Worm (Caenorhabditis elegans): ENCODE results near the gene cyp-23A1.

The cyp-23A1 gene

ce11 chrII:4474005-4474655, 37.9 kb upstream of the cyp-23A1 start:
- TF ChIP-seq aly-2 (tag; optimal IDR thresholded peaks at IDR 0.05) = no peak
- TF ChIP-seq nhr-11 (tag; optimal IDR thresholded peaks at IDR 0.05) = no peak
- TF ChIP-seq snpc-4 (tag; optimal IDR thresholded peaks at IDR 0.05) = no peak
- no peak for TF ChIP-seq nhr-12 (tag; optimal IDR thresholded peaks at IDR 0.05)
- TF ChIP-seq ceh-28 (tag; optimal IDR thresholded peaks at IDR 0.05) = no peak
- TF ChIP-seq fkh-2 (tag; optimal IDR thresholded peaks at IDR 0.05) = no peak
- TF ChIP-seq mdl-1 (tag; optimal IDR thresholded peaks at IDR 0.05) = no peak
- no peak for TF ChIP-seq egl-5 (tag; optimal IDR thresholded peaks at IDR 0.05)
- TF ChIP-seq skn-1 (tag; optimal IDR thresholded peaks at IDR 0.05) = no peak
- no peak for TF ChIP-seq nhr-28 (tag; optimal IDR thresholded peaks at IDR 0.05)
- TF ChIP-seq lin-39 (tag; optimal IDR thresholded peaks at IDR 0.05) = no peak
- no peak for TF ChIP-seq pqm-1 (tag; optimal IDR thresholded peaks at IDR 0.05)

- TF ChIP-seq fkh-10 (GFP tag; optimal IDR thresholded peaks at IDR 0.05) = no peak
- no peak for TF ChIP-seq fos-1 (tag; optimal IDR thresholded peaks at IDR 0.05)
- no peak for TF ChIP-seq lin-39 (tag; optimal IDR thresholded peaks at IDR 0.05)
These were observed 33.7 kb upstream of the cyp-23A1 start, which contains the start of gene T05C1.1 for ce11 chrII:4478303-4478702. Gene T05C1.1, plus strand, starts transcription at chrII:4478603.

ce11 chrII:4482021-4482420, 30.0 kb upstream of the cyp-23A1 start, which contains the start of gene T05C1.2:
Gene T05C1.2, minus strand, starts transcription at chrII:4482121.
- TF ChIP-seq fkh-2 (tag; optimal IDR thresholded peaks at IDR 0.05) = no peak
- no peak for TF ChIP-seq aly-2 (tag; optimal IDR thresholded peaks at IDR 0.05)
- TF ChIP-seq lsy-12 (tag; optimal IDR thresholded peaks at IDR 0.05) = no peak
- no peak for TF ChIP-seq ceh-28 (tag; optimal IDR thresholded peaks at IDR 0.05)
- no peak for TF ChIP-seq unc-62 (GFP tag; optimal IDR thresholded peaks at IDR 0.05)
- TF ChIP-seq elt-1 (tag; optimal IDR thresholded peaks at IDR 0.05) = no peak

ce11 chrII:4489288-4489687, 22.7 kb upstream of the cyp-23A1 start, which contains the start of gene T05C1.3:
Gene T05C1.3, minus strand, starts transcription at chrII:4489388.
- TF ChIP-seq aly-2 (tag; optimal IDR thresholded peaks at IDR 0.05) (no peak), fkh-10 (GFP tag; optimal IDR thresholded peaks at IDR 0.05) (no peak), ztf-11 (tag; optimal IDR thresholded peaks at IDR 0.05) (no peak), ztf-4 (tag; optimal IDR thresholded peaks at IDR 0.05) (no peak), nhr-76 (tag; optimal IDR thresholded peaks at IDR 0.05) (no peak), pha-4 (tag; optimal IDR thresholded peaks at IDR 0.05) (no peak), skn-1 (tag; optimal IDR thresholded peaks at IDR 0.05) (no peak)

- no peak for TF ChIP-seq pha-4 (tag; optimal IDR thresholded peaks at IDR 0.05)
- no peak for TF ChIP-seq lin-39 (tag; optimal IDR thresholded peaks at IDR 0.05)
- TF ChIP-seq elt-1 (tag; optimal IDR thresholded peaks at IDR 0.05) = no peak
- no peak for TF ChIP-seq snpc-4 (tag; optimal IDR thresholded peaks at IDR 0.05)
- TF ChIP-seq ZK546.5 (tag; optimal IDR thresholded peaks at IDR 0.05) = no peak
- TF ChIP-seq tbx-2 (tag; optimal IDR thresholded peaks at IDR 0.05) = no peak
- no peak for TF ChIP-seq ceh-9 (tag; optimal IDR thresholded peaks at IDR 0.05)
These were observed 21.3 kb upstream of the cyp-23A1 start, which contains the start of gene T05C1.5 for ce11 chrII:4490729-4491128. Gene T05C1.5, minus strand, starts transcription at chrII:4490829.

- TF ChIP-seq nfya-1 (tag; optimal IDR thresholded peaks at IDR 0.05; ENCODE audit: insufficient read depth) (peak; percentile 19), ZK546.5 (tag; optimal IDR thresholded peaks at IDR 0.05) (no peak), lin-39 (tag; optimal IDR thresholded peaks at IDR 0.05) (peak; percentile 31)
These were observed 17.5 kb upstream of the cyp-23A1 start for ce11 chrII:4494532-4494931.

- no peak for TF ChIP-seq fkh-2 (tag; optimal IDR thresholded peaks at IDR 0.05)
- TF ChIP-seq ceh-82 (tag; optimal IDR thresholded peaks at IDR 0.05) = no peak
- TF ChIP-seq snpc-4 (tag; optimal IDR thresholded peaks at IDR 0.05) = no peak
- TF ChIP-seq mdl-1 (tag; optimal IDR thresholded peaks at IDR 0.05) = no peak
- TF ChIP-seq ztf-11 (tag; optimal IDR thresholded peaks at IDR 0.05) = no peak
- peak; percentile 59 for TF ChIP-seq elt-2 (tag; optimal IDR thresholded peaks at IDR 0.05)
- TF ChIP-seq nhr-11 (tag; optimal IDR thresholded peaks at IDR 0.05) = no peak
- no peak for TF ChIP-seq tbx-2 (tag; optimal IDR thresholded peaks at IDR 0.05)
These were observed 16.2 kb upstream of the cyp-23A1 start for ce11 chrII:4495844-4496243.
